Worm (Caenorhabditis elegans): Measurements from ENCODE around the gene ubh-4.

ce11 chrII:8035667-8036066 is 3.7 kb downstream of the ubh-4 start, which contains the start of gene sap-49:
- TF ChIP-seq fos-1 (tag; optimal IDR thresholded peaks at IDR 0.05) = no peak
- no peak for TF ChIP-seq unc-130 (GFP tag; optimal IDR thresholded peaks at IDR 0.05)
- no peak for TF ChIP-seq pha-4 (GFP tag; IDR thresholded peaks at IDR 0.05)
- no peak for TF ChIP-seq pha-4 (tag; optimal IDR thresholded peaks at IDR 0.05)
- TF ChIP-seq fkh-10 (GFP tag; optimal IDR thresholded peaks at IDR 0.05) = no peak
- TF ChIP-seq unc-39 (tag; optimal IDR thresholded peaks at IDR 0.05) = no peak
- no peak for TF ChIP-seq set-16 (GFP tag; IDR thresholded peaks at IDR 0.05)
- no peak for TF ChIP-seq nhr-11 (tag; optimal IDR thresholded peaks at IDR 0.05)
- no peak for TF ChIP-seq ceh-28 (tag; optimal IDR thresholded peaks at IDR 0.05)
- no peak for TF ChIP-seq mes-2 (tag; optimal IDR thresholded peaks at IDR 0.05; ENCODE audit: poor library complexity, severe bottlenecking)
- no peak for TF ChIP-seq lin-29 (GFP tag; IDR thresholded peaks at IDR 0.05)
- TF ChIP-seq Y48G9A.11 (GFP tag; IDR thresholded peaks at IDR 0.05) = no peak
- no peak for TF ChIP-seq ztf-11 (tag; optimal IDR thresholded peaks at IDR 0.05)
- TF ChIP-seq F26F4.8 (GFP tag; conservative IDR thresholded peaks at IDR 0.05) = no peak

Data from whole organism, L4 larva.